Worm (Caenorhabditis elegans): ENCODE measurements around the gene W09C2.8.
"Not testable (repeated sequence)": the region's sequence is repeated elsewhere in the genome, so short reads cannot be mapped to it uniquely, and the experiment has no call there.

DNA sequence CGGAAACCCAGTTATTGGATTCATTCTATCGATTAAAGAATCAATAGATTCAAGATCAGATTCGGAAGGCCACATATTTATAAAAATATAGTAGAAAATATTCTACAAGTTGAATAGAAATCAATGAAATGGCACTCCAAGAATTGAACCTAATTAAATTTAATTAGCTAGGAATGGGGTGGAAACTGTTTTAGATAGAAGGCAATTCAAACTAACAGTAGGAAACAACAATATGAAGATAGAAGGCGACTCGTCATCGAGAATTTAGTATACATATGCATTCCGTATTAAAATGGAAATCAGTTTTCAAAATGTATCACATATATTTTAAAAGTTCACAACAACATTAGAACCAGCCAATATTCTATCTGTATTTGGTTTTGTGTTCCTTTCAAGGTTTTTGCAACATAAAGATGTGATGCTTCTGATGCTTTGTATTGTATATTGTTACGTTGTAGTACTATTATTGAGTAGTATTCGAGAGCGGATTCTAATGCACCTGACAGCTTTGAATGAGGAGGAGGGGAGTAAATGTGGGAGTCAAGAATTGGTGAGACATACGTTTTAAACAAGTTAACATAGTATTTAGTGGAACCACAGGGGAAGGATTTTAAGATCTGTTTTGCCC, 28.3 kb downstream of the W09C2.8 start, which contains the start of the genes F27C8.3 and F27C8.2:
- TF ChIP-seq med-1 (GFP tag; optimal IDR thresholded peaks at IDR 0.05; ENCODE audit: insufficient read depth); flt-1 (GFP tag; IDR thresholded peaks at IDR 0.05); tab-1 (GFP tag; IDR thresholded peaks at IDR 0.05); klf-2 (GFP tag; conservative IDR thresholded peaks at IDR 0.05); ztf-23 (GFP tag; IDR thresholded peaks at IDR 0.05); ref-1 (GFP tag; conservative IDR thresholded peaks at IDR 0.05): not testable (repeated sequence)
